Worm (Caenorhabditis elegans) whole organism, early embryonic: Measurements from ENCODE around the gene gpcp-1.

Experiments
- B0310.2 ChIP-seq: sonication (generic microtip); optimal IDR thresholded peaks from 2 replicates; lab custom pipeline; 2016; ENCODE audit warnings: mild to moderate bottlenecking, missing genetic modification characterization, missing compliant biosample characterization
- F13C5.2 ChIP-seq: sonication (generic microtip); optimal IDR thresholded peaks from 2 replicates; lab custom pipeline; 2017; ENCODE audit warnings: mild to moderate bottlenecking, missing genetic modification characterization, inconsistent platforms, missing compliant biosample characterization
- aly-1 ChIP-seq: sonication (generic microtip); optimal IDR thresholded peaks from 2 replicates; lab custom pipeline; 2016; ENCODE audit warnings: missing genetic modification characterization, missing compliant biosample characterization
- ama-1 ChIP-seq: fragments of 150-350 bp; optimal IDR thresholded peaks from 2 replicates; lab custom pipeline; 2014
- ceh-13 ChIP-seq: fragments of 200-800 bp; sonication (Bioruptor generic); optimal IDR thresholded peaks from 2 replicates; lab custom pipeline; 2018; ENCODE audit warnings: mild to moderate bottlenecking, missing genetic modification characterization, missing compliant biosample characterization
- ceh-36 ChIP-seq: sonication (generic microtip); optimal IDR thresholded peaks from 2 replicates; lab custom pipeline; 2016; ENCODE audit warnings: missing genetic modification characterization, inconsistent platforms, missing compliant biosample characterization
- ets-7 ChIP-seq: sonication (generic microtip); optimal IDR thresholded peaks from 2 replicates; lab custom pipeline; 2016; ENCODE audit warnings: missing genotype, missing genetic modification characterization, missing compliant biosample characterization
- flt-1 ChIP-seq: fragments of 200-800 bp; sonication (Bioruptor generic); IDR thresholded peaks from 2 replicates; pipeline ENCODE4 v1.3.6; 2022; ENCODE audit warnings: missing genetic modification characterization, missing compliant biosample characterization
- hmbx-1 ChIP-seq: sonication (generic microtip); optimal IDR thresholded peaks from 2 replicates; lab custom pipeline; 2016; ENCODE audit warnings: mild to moderate bottlenecking, missing genetic modification characterization, missing compliant biosample characterization
- hmg-4 ChIP-seq: fragments of 200-800 bp; sonication (Bioruptor generic); optimal IDR thresholded peaks from 2 replicates; lab custom pipeline; 2018; ENCODE audit warnings: mild to moderate bottlenecking, missing genetic modification characterization, missing compliant biosample characterization
- hnd-1 ChIP-seq: sonication (generic microtip); optimal IDR thresholded peaks from 2 replicates; lab custom pipeline; 2016; ENCODE audit warnings: missing genetic modification characterization, missing compliant biosample characterization
- pes-1 ChIP-seq: fragments of 200-800 bp; sonication (Bioruptor generic); IDR thresholded peaks from 2 replicates; pipeline ENCODE4 v1.3.6; 2022; ENCODE audit warnings: missing genetic modification reagents, missing genetic modification characterization, missing compliant biosample characterization
- scrt-1 ChIP-seq: fragments of 200-800 bp; sonication (Bioruptor generic); IDR thresholded peaks from 2 replicates; pipeline ENCODE4 v1.3.6; 2022; ENCODE audit warnings: missing genetic modification characterization, missing compliant biosample characterization
- sea-1 ChIP-seq: fragments of 200-800 bp; sonication (Bioruptor generic); conservative IDR thresholded peaks from 2 replicates; pipeline ENCODE4 v1.3.6; 2022; ENCODE audit warnings: missing genetic modification characterization, missing compliant biosample characterization
- tbx-11 ChIP-seq: fragments of 200-800 bp; sonication (Bioruptor generic); IDR thresholded peaks from 2 replicates; pipeline ENCODE4 v1.3.6; 2022; ENCODE audit warnings: missing genetic modification characterization, missing compliant biosample characterization
- tbx-37 ChIP-seq: fragments of 200-800 bp; sonication (Bioruptor generic); conservative IDR thresholded peaks from 2 replicates; pipeline ENCODE4 v1.3.6; 2022; ENCODE audit warnings: missing genetic modification reagents, missing genetic modification characterization, missing compliant biosample characterization
- tra-4 ChIP-seq: sonication (generic microtip); optimal IDR thresholded peaks from 2 replicates; lab custom pipeline; 2017; ENCODE audit warnings: missing genetic modification characterization, missing compliant biosample characterization

Gene gpcp-1

ce11 chrX:3118596-3119287 lies 8.3 kb upstream of the gpcp-1 start:
- TF ChIP-seq scrt-1 (GFP tag; lab: Robert Waterston, UW) (no peak), ama-1 (lab: Kevin White, UChicago) (peak; percentile 39)

ce11 chrX:3117204-3117603 lies 6.8 kb upstream of the gpcp-1 start:
- peak; percentile 40 for TF ChIP-seq ama-1 (lab: Kevin White, UChicago)
- no peak for TF ChIP-seq ceh-13 (GFP tag; lab: Kevin White, UChicago)

ce11 chrX:3116033-3116876 lies 5.8 kb upstream of the gpcp-1 start, which contains the start of gene mai-1:
Gene mai-1, minus strand, starts transcription at chrX:3116589.
- TF ChIP-seq hmg-4 (GFP tag; lab: Kevin White, UChicago) = peak; percentile 21
- TF ChIP-seq pes-1 = peak; percentile 52; the same call in 1 of the 2 replicates
- no peak for TF ChIP-seq hnd-1 (tag; lab: Kevin White, UChicago)
- TF ChIP-seq F13C5.2 = peak; percentile 30
- TF ChIP-seq scrt-1 (GFP tag; lab: Robert Waterston, UW) = no peak

ce11 chrX:3115134-3116032 lies 5.0 kb upstream of the gpcp-1 start:
- TF ChIP-seq scrt-1 (GFP tag; lab: Robert Waterston, UW) (no peak), B0310.2 (tag; lab: Kevin White, UChicago) (no peak), ceh-13 (GFP tag; lab: Kevin White, UChicago) (no peak), tra-4 (no peak), hnd-1 (tag; lab: Kevin White, UChicago) (no peak), tbx-37 (GFP tag; lab: Robert Waterston, UW) (no peak), hmbx-1 (tag; lab: Kevin White, UChicago) (no peak), pes-1 (no peak), ceh-36 (no peak), ama-1 (lab: Kevin White, UChicago) (no peak), hmg-4 (GFP tag; lab: Kevin White, UChicago) (no peak), tbx-11 (GFP tag; lab: Robert Waterston, UW) (no peak), flt-1 (GFP tag; lab: Robert Waterston, UW) (no peak), F13C5.2 (no peak), aly-1 (no peak)

ce11 chrX:3114306-3115133 lies 4.1 kb upstream of the gpcp-1 start, which contains the start of gene gpd-2:
Gene gpd-2, minus strand, starts transcription at chrX:3114689.
- no peak for TF ChIP-seq hmg-4 (GFP tag; lab: Kevin White, UChicago)
- TF ChIP-seq ceh-36 = no peak
- no peak for TF ChIP-seq flt-1 (GFP tag; lab: Robert Waterston, UW)

- TF ChIP-seq aly-1 (no peak), pes-1 (no peak), flt-1 (GFP tag; lab: Robert Waterston, UW) (no peak), hnd-1 (tag; lab: Kevin White, UChicago) (no peak), ets-7 (tag; lab: Kevin White, UChicago) (no peak), sea-1 (no peak), scrt-1 (GFP tag; lab: Robert Waterston, UW) (no peak), tbx-11 (GFP tag; lab: Robert Waterston, UW) (no peak), hmbx-1 (tag; lab: Kevin White, UChicago) (no peak), F13C5.2 (no peak), tra-4 (no peak), ceh-36 (no peak), hmg-4 (GFP tag; lab: Kevin White, UChicago) (no peak), ama-1 (lab: Kevin White, UChicago) (no peak), ceh-13 (GFP tag; lab: Kevin White, UChicago) (no peak), B0310.2 (tag; lab: Kevin White, UChicago) (no peak)
Observed at ce11 chrX:3112946-3113427, 2.6 kb upstream of the gpcp-1 start, which contains the start of gene gpd-3. Gene gpd-3, minus strand, starts transcription at chrX:3113341.

ce11 chrX:3111687-3112086 lies 1.3 kb upstream of the gpcp-1 start:
- no peak for TF ChIP-seq ets-7 (tag; lab: Kevin White, UChicago)
- no peak for TF ChIP-seq flt-1 (GFP tag; lab: Robert Waterston, UW)
- no peak for TF ChIP-seq hnd-1 (tag; lab: Kevin White, UChicago)
- TF ChIP-seq tbx-11 (GFP tag; lab: Robert Waterston, UW) = no peak
- TF ChIP-seq pes-1 = no peak
- TF ChIP-seq tbx-37 (GFP tag; lab: Robert Waterston, UW) = no peak
- TF ChIP-seq B0310.2 (tag; lab: Kevin White, UChicago) = no peak
- TF ChIP-seq tra-4 = no peak
- TF ChIP-seq sea-1 = no peak
- no peak for TF ChIP-seq aly-1
- TF ChIP-seq hmbx-1 (tag; lab: Kevin White, UChicago) = no peak
- TF ChIP-seq ceh-36 = no peak
- TF ChIP-seq F13C5.2 = no peak
- no peak for TF ChIP-seq hmg-4 (GFP tag; lab: Kevin White, UChicago)
- no peak for TF ChIP-seq ama-1 (lab: Kevin White, UChicago)
